Worm (Caenorhabditis elegans): ENCODE results near the gene ssna-1.
A peak's percentile ranks its signal among the peaks of the same experiment; 100 is the strongest.

The ssna-1 gene

DNA sequence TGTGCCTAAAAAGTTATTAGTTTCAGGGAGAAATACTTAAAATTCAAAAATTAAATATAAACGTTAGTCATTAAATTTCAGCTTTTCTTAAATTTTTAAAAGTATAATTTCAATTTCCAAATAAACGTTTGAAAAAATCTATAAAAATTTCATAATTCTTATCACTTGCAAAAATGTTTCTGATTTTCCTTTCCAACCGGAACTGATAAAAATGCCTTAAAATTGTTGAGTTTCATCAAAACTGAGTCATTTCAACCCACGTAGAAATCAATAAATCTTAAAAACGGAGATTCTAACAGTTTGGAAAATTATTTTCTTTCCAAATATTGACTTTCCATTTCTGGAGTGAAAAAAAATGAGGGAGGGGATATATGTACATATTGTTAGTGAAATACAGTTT, 21.0 kb downstream of the ssna-1 start:
- TF ChIP-seq tlp-1 (tag; optimal IDR thresholded peaks at IDR 0.05) (peak; percentile 22), C34B4.2 (tag; optimal IDR thresholded peaks at IDR 0.05) (no peak), unc-62 (GFP tag; optimal IDR thresholded peaks at IDR 0.05) (no peak), elt-2 (tag; optimal IDR thresholded peaks at IDR 0.05) (peak; percentile 28), pqm-1 (tag; optimal IDR thresholded peaks at IDR 0.05) (no peak), fkh-8 (tag; optimal IDR thresholded peaks at IDR 0.05) (no peak), unc-130 (tag; optimal IDR thresholded peaks at IDR 0.05) (no peak)

DNA sequence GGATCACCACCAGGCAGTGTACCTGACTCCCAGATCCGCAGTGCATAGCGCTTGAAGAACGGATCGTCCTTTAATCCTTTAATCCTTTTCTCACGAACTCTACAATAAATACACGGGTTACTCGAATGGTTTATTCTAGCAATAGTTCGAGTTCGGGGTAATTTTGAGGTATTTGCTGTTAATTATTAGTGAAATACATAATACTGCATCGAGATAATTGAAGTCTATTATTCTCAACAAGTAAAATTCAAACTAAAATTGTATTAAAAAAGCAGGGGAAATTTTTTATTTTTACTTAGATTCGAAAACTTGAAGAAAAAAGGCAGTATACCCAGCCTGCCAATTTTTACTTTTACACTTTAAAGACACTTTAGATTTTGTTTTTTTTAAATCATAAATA, 22.1 kb downstream of the ssna-1 start, which contains the start of gene kgb-1:
TSS of gene kgb-1 (minus strand) at position 101 of the 400 bp plus-strand sequence.
- TF ChIP-seq fkh-10 (GFP tag; optimal IDR thresholded peaks at IDR 0.05) (no peak), sup-37 (GFP tag; optimal IDR thresholded peaks at IDR 0.05) (no peak), nhr-47 (tag; optimal IDR thresholded peaks at IDR 0.05) (no peak), unc-62 (GFP tag; optimal IDR thresholded peaks at IDR 0.05) (no peak), ama-1 (optimal IDR thresholded peaks at IDR 0.05) (no peak), mep-1 (tag; optimal IDR thresholded peaks at IDR 0.05) (no peak), nhr-90 (tag; optimal IDR thresholded peaks at IDR 0.05; ENCODE audit: poor library complexity) (no peak), pag-3 (tag; optimal IDR thresholded peaks at IDR 0.05; ENCODE audit: borderline replicate concordance, insufficient read depth) (no peak), nhr-85 (tag) (no peak), nhr-77 (tag; optimal IDR thresholded peaks at IDR 0.05) (no peak), ztf-11 (tag; optimal IDR thresholded peaks at IDR 0.05) (no peak), dsc-1 (tag; optimal IDR thresholded peaks at IDR 0.05) (no peak), lir-3 (tag; optimal IDR thresholded peaks at IDR 0.05; ENCODE audit: poor library complexity) (no peak), sox-4 (tag; optimal IDR thresholded peaks at IDR 0.05) (no peak), ceh-8 (GFP tag; optimal IDR thresholded peaks at IDR 0.05) (no peak), lin-39 (tag; optimal IDR thresholded peaks at IDR 0.05) (no peak), jun-1 (tag; optimal IDR thresholded peaks at IDR 0.05) (no peak), nhr-19 (GFP tag; conservative IDR thresholded peaks at IDR 0.05) (no peak)

DNA sequence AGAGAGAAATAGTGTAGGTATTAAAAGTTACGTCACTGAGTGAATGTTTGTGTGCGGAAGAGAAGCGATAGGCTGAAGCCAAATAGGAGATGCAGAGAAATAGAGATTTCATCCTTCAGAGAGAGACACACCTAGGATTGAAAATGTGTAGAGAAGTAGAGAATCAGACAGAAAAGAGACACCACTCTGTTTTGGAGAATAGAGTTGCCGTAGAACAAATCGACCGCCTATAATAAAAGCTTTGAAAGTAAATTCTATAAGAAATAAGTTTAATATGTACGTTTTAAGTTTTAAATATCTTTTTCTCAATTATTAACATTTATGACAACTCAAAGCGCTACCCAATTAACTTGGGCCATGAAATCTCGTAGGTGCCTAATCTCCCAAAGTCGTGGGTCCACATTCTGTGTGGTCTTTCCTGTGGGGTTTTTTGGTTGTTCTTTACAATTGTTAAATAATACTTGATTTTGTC, 22.6 kb downstream of the ssna-1 start, which contains the start of gene T07A9.12:
TSS of gene T07A9.12 (plus strand) at position 448 of the 472 bp plus-strand sequence.
- TF ChIP-seq lsy-2 (tag; optimal IDR thresholded peaks at IDR 0.05), result peak; percentile 82 to 88
- peak in 1 of 2 experiments; percentile 43 for TF ChIP-seq ztf-11 (tag; optimal IDR thresholded peaks at IDR 0.05)
- TF ChIP-seq tlp-1 (tag; optimal IDR thresholded peaks at IDR 0.05), result no peak
- TF ChIP-seq xbp-1 (tag; optimal IDR thresholded peaks at IDR 0.05), result peak; percentile 69
- no peak for TF ChIP-seq ama-1 (optimal IDR thresholded peaks at IDR 0.05)
- TF ChIP-seq sptf-1 (tag; optimal IDR thresholded peaks at IDR 0.05), result no peak
- TF ChIP-seq egl-13 (tag; optimal IDR thresholded peaks at IDR 0.05), result peak; percentile 54
- TF ChIP-seq nhr-19 (GFP tag; conservative IDR thresholded peaks at IDR 0.05), result peak; percentile 73
- TF ChIP-seq swsn-7 (tag; optimal IDR thresholded peaks at IDR 0.05), result peak; percentile 80
- peak; percentile 63 for TF ChIP-seq jun-1 (tag; optimal IDR thresholded peaks at IDR 0.05)
- TF ChIP-seq unc-86 (tag; optimal IDR thresholded peaks at IDR 0.05), result peak; percentile 51
- no peak for TF ChIP-seq nhr-84 (tag; optimal IDR thresholded peaks at IDR 0.05)
- peak in 1 of 2 experiments; percentile 50 for TF ChIP-seq mdl-1 (tag; optimal IDR thresholded peaks at IDR 0.05)
- peak; percentile 76 to 84 for TF ChIP-seq efl-1 (optimal IDR thresholded peaks at IDR 0.05)
- peak; percentile 41 to 92 for TF ChIP-seq efl-1 (GFP tag; optimal IDR thresholded peaks at IDR 0.05 in 1 of 2)
- TF ChIP-seq lin-39 (tag; optimal IDR thresholded peaks at IDR 0.05), result no peak
- TF ChIP-seq pqm-1 (tag; optimal IDR thresholded peaks at IDR 0.05), result peak; percentile 0
- peak; percentile 77 for TF ChIP-seq fos-1 (tag; optimal IDR thresholded peaks at IDR 0.05)
- TF ChIP-seq mef-2 (tag; optimal IDR thresholded peaks at IDR 0.05), result peak; percentile 23
- TF ChIP-seq unc-130 (tag; optimal IDR thresholded peaks at IDR 0.05), result peak; percentile 77
- no peak for TF ChIP-seq C34B4.2 (tag; optimal IDR thresholded peaks at IDR 0.05)
- no peak for TF ChIP-seq fkh-4 (tag; optimal IDR thresholded peaks at IDR 0.05; ENCODE audit: borderline replicate concordance)
- peak; percentile 81 for TF ChIP-seq nhr-47 (tag; optimal IDR thresholded peaks at IDR 0.05)
- peak; percentile 41 for TF ChIP-seq Y116A8C.19 (tag; optimal IDR thresholded peaks at IDR 0.05; ENCODE audit: borderline replicate concordance)
- TF ChIP-seq lir-3 (tag; optimal IDR thresholded peaks at IDR 0.05; ENCODE audit: poor library complexity), result peak; percentile 84
- TF ChIP-seq blmp-1 (tag; optimal IDR thresholded peaks at IDR 0.05), result peak; percentile 32
- peak; percentile 83 for TF ChIP-seq fkh-8 (tag; optimal IDR thresholded peaks at IDR 0.05)
- TF ChIP-seq sox-4 (tag; optimal IDR thresholded peaks at IDR 0.05), result peak; percentile 55
- TF ChIP-seq tbx-2 (tag; optimal IDR thresholded peaks at IDR 0.05), result peak; percentile 82
- peak; percentile 38 to 42 (median 42) for TF ChIP-seq dpl-1 (GFP tag; optimal IDR thresholded peaks at IDR 0.05)
- no peak for TF ChIP-seq ceh-8 (GFP tag; optimal IDR thresholded peaks at IDR 0.05)
- peak; percentile 33 for TF ChIP-seq ceh-90 (tag; optimal IDR thresholded peaks at IDR 0.05)
- peak; percentile 77 for TF ChIP-seq nhr-90 (tag; optimal IDR thresholded peaks at IDR 0.05; ENCODE audit: poor library complexity)
- TF ChIP-seq efl-3 (GFP tag; optimal IDR thresholded peaks at IDR 0.05), result no peak
- TF ChIP-seq nhr-85 (tag), result peak; percentile 78
- peak; percentile 47 for TF ChIP-seq isw-1 (GFP tag; IDR thresholded peaks at IDR 0.05)
- peak; percentile 85 for TF ChIP-seq C16A3.4 (tag; optimal IDR thresholded peaks at IDR 0.05)
- TF ChIP-seq unc-98 (GFP tag; IDR thresholded peaks at IDR 0.05), result peak; percentile 71
- peak; percentile 66 for TF ChIP-seq elt-2 (tag; optimal IDR thresholded peaks at IDR 0.05)
